Fruit fly (Drosophila melanogaster) whole organism, embryonic: ENCODE data around the gene ath.

Experiments used
- BEAF-32 ChIP-seq: fragments of 200-800 bp; sonication (Bioruptor generic); optimal IDR thresholded peaks from 3 replicates; lab custom pipeline; 2017; ENCODE audit warnings: missing biosample characterization, missing genetic modification characterization, mild to moderate bottlenecking, moderate library complexity, missing genetic modification reagents
- C15 ChIP-seq: fragments of 200-800 bp; sonication (Bioruptor generic); IDR thresholded peaks from 3 replicates; pipeline ENCODE4 v1.3.6; 2022; ENCODE audit warnings: missing biosample characterization, missing genetic modification characterization
- CG1024 ChIP-seq: fragments of 200-800 bp; sonication (Bioruptor generic); IDR thresholded peaks from 2 replicates; pipeline ENCODE4 v1.3.6; 2022; ENCODE audit warnings: missing biosample characterization, missing genetic modification characterization
- CG11723 ChIP-seq: fragments of 200-800 bp; sonication (Bioruptor generic); optimal IDR thresholded peaks from 2 replicates; lab custom pipeline; 2017; ENCODE audit warnings: missing biosample characterization, mild to moderate bottlenecking, missing genetic modification characterization
- CG17802 ChIP-seq: fragments of 200-800 bp; sonication (Bioruptor generic); optimal IDR thresholded peaks from 2 replicates; lab custom pipeline; 2018; ENCODE audit warnings: missing biosample characterization, mild to moderate bottlenecking, missing genetic modification characterization, moderate library complexity
- CG18262 ChIP-seq: fragments of 200-800 bp; optimal IDR thresholded peaks from 3 replicates; lab custom pipeline; 2019; ENCODE audit warnings: missing biosample characterization, mild to moderate bottlenecking, missing genetic modification characterization, moderate library complexity
- CG2116 ChIP-seq: fragments of 200-800 bp; sonication (Bioruptor generic); optimal IDR thresholded peaks from 3 replicates; lab custom pipeline; 2018; ENCODE audit warnings: missing biosample characterization, mild to moderate bottlenecking, missing genetic modification characterization
- CG2202 ChIP-seq: fragments of 200-800 bp; sonication (Bioruptor generic); optimal IDR thresholded peaks from 2 replicates; lab custom pipeline; 2018; ENCODE audit warnings: missing biosample characterization, mild to moderate bottlenecking, missing genetic modification characterization
- CG30020 ChIP-seq: fragments of 200-800 bp; optimal IDR thresholded peaks from 2 replicates; lab custom pipeline; 2019; ENCODE audit warnings: missing biosample characterization, mild to moderate bottlenecking, missing genetic modification characterization, moderate library complexity
- CG31441 ChIP-seq: fragments of 200-800 bp; sonication (Bioruptor generic); IDR thresholded peaks from 2 replicates; pipeline ENCODE4 v1.3.6; 2022; ENCODE audit warnings: missing biosample characterization, missing genetic modification characterization
- CG3281 ChIP-seq: fragments of 200-800 bp; sonication (Bioruptor generic); optimal IDR thresholded peaks from 3 replicates; lab custom pipeline; 2017; ENCODE audit warnings: missing biosample characterization, mild to moderate bottlenecking, missing genetic modification characterization
- CG6254 ChIP-seq: fragments of 200-800 bp; sonication (Bioruptor generic); optimal IDR thresholded peaks from 3 replicates; lab custom pipeline; 2017; ENCODE audit warnings: mild to moderate bottlenecking, missing biosample characterization, missing genetic modification reagents, missing genetic modification characterization
- CG7963 ChIP-seq: fragments of 200-800 bp; sonication (Bioruptor generic); IDR thresholded peaks from 3 replicates; pipeline ENCODE4 v1.3.6; 2022; ENCODE audit warnings: missing biosample characterization, missing genetic modification characterization; ENCODE audit not compliant: partially characterized antibody
- CG8359 ChIP-seq: fragments of 200-800 bp; sonication (Bioruptor generic); optimal IDR thresholded peaks from 2 replicates; lab custom pipeline; 2017; ENCODE audit warnings: missing biosample characterization, mild to moderate bottlenecking, missing genetic modification characterization, borderline replicate concordance
- Dll ChIP-seq: fragments of 200-800 bp; sonication (Bioruptor generic); IDR thresholded peaks from 4 replicates; pipeline ENCODE4 v1.3.6; 2022; ENCODE audit warnings: missing biosample characterization, missing genetic modification characterization; ENCODE audit not compliant: partially characterized antibody
- Doc2 ChIP-seq: fragments of 200-800 bp; sonication (Bioruptor generic); IDR thresholded peaks from 2 replicates; pipeline ENCODE4 v1.3.6; 2022; ENCODE audit warnings: missing biosample characterization, missing genetic modification characterization
- Hmr ChIP-seq: fragments of 200-800 bp; sonication (Bioruptor generic); optimal IDR thresholded peaks from 3 replicates; lab custom pipeline; 2017; ENCODE audit warnings: mild to moderate bottlenecking, missing biosample characterization, missing genetic modification reagents, missing genetic modification characterization
- Hr51 ChIP-seq, 2 experiments: fragments of 200-800 bp; sonication (Bioruptor generic); optimal IDR thresholded peaks; 2 replicates in 1 of 2; 3 replicates in 1 of 2; lab custom pipeline; 2016 to 2018; ENCODE audit warnings: missing biosample characterization in 2 of 2, missing genetic modification characterization in 2 of 2, mild to moderate bottlenecking in 1 of 2, moderate library complexity in 1 of 2
- Lhr ChIP-seq: fragments of 200-800 bp; sonication (Bioruptor generic); optimal IDR thresholded peaks from 3 replicates; lab custom pipeline; 2017; ENCODE audit warnings: mild to moderate bottlenecking, missing biosample characterization, missing genetic modification reagents, missing genetic modification characterization
- MESR4 ChIP-seq: fragments of 200-800 bp; sonication (Bioruptor generic); optimal IDR thresholded peaks from 2 replicates; lab custom pipeline; 2018; ENCODE audit warnings: missing biosample characterization, mild to moderate bottlenecking, missing genetic modification characterization, moderate library complexity
- PHDP ChIP-seq: fragments of 200-800 bp; sonication (Bioruptor generic); optimal IDR thresholded peaks from 3 replicates; lab custom pipeline; 2018; ENCODE audit warnings: missing biosample characterization, mild to moderate bottlenecking, missing genetic modification characterization, moderate library complexity
- Sox100B ChIP-seq: fragments of 200-800 bp; sonication (Bioruptor generic); optimal IDR thresholded peaks from 3 replicates; lab custom pipeline; 2018; ENCODE audit warnings: missing biosample characterization, mild to moderate bottlenecking, missing genetic modification characterization
- Sry-δ ChIP-seq: fragments of 200-800 bp; sonication (Bioruptor generic); optimal IDR thresholded peaks from 2 replicates; lab custom pipeline; 2016; ENCODE audit warnings: missing biosample characterization, missing genetic modification characterization
- YL-1 ChIP-seq: fragments of 200-800 bp; sonication (Bioruptor generic); optimal IDR thresholded peaks from 3 replicates; lab custom pipeline; 2017; ENCODE audit warnings: missing biosample characterization, mild to moderate bottlenecking, missing genetic modification characterization
- al ChIP-seq: fragments of 200-800 bp; sonication (Bioruptor generic); IDR thresholded peaks from 2 replicates; pipeline ENCODE4 v1.3.6; 2022; ENCODE audit warnings: missing biosample characterization, missing genetic modification characterization
- bbx ChIP-seq: fragments of 200-800 bp; sonication (Bioruptor generic); IDR thresholded peaks from 2 replicates; pipeline ENCODE4 v1.3.6; 2022; ENCODE audit warnings: missing biosample characterization, missing genetic modification characterization; ENCODE audit not compliant: partially characterized antibody
- br ChIP-seq: fragments of >200 bp; optimal IDR thresholded peaks from 2 replicates; lab custom pipeline; 2017
- dmrt11E ChIP-seq: fragments of 200-800 bp; sonication (Bioruptor generic); optimal IDR thresholded peaks from 3 replicates; lab custom pipeline; 2018; ENCODE audit warnings: missing biosample characterization, mild to moderate bottlenecking, missing genetic modification characterization, moderate library complexity
- exex ChIP-seq: fragments of 200-800 bp; sonication (Bioruptor generic); optimal IDR thresholded peaks from 4 replicates; lab custom pipeline; 2018; ENCODE audit warnings: missing biosample characterization, mild to moderate bottlenecking, missing genetic modification characterization, moderate library complexity
- gcm ChIP-seq: fragments of 200-800 bp; sonication (Bioruptor generic); optimal IDR thresholded peaks from 2 replicates; lab custom pipeline; 2019; ENCODE audit warnings: missing biosample characterization, mild to moderate bottlenecking, missing genetic modification characterization, moderate library complexity
- gfzf ChIP-seq: fragments of 200-800 bp; sonication (Bioruptor generic); optimal IDR thresholded peaks from 2 replicates; lab custom pipeline; 2016; ENCODE audit warnings: missing biosample characterization, mild to moderate bottlenecking, missing genetic modification characterization, moderate library complexity
- gt ChIP-seq: fragments of 200-800 bp; sonication (Bioruptor generic); IDR thresholded peaks from 2 replicates; pipeline ENCODE4 v1.3.6; 2022; ENCODE audit warnings: missing biosample characterization, missing genetic modification characterization
- ham ChIP-seq: fragments of 200-800 bp; sonication (Bioruptor generic); IDR thresholded peaks from 2 replicates; pipeline ENCODE4 v1.3.6; 2022; ENCODE audit warnings: missing biosample characterization, missing genetic modification characterization
- her ChIP-seq: fragments of 200-800 bp; sonication (Bioruptor generic); optimal IDR thresholded peaks from 2 replicates; lab custom pipeline; 2016; ENCODE audit warnings: missing biosample characterization, missing genetic modification characterization
- insv ChIP-seq, 2 experiments: fragments of 200-800 bp; sonication (Bioruptor generic); optimal IDR thresholded peaks; 3 replicates each; lab custom pipeline; 2016 to 2018; ENCODE audit warnings: missing biosample characterization in 2 of 2, missing genetic modification characterization in 2 of 2
- inv ChIP-seq: fragments of 200-800 bp; sonication (Bioruptor generic); IDR thresholded peaks from 2 replicates; pipeline ENCODE4 v1.3.6; 2022; ENCODE audit warnings: missing biosample characterization, missing genetic modification characterization; ENCODE audit not compliant: partially characterized antibody
- kni ChIP-seq: fragments of 200-800 bp; sonication (Bioruptor generic); optimal IDR thresholded peaks from 3 replicates; lab custom pipeline; 2017; ENCODE audit warnings: mild to moderate bottlenecking, missing biosample characterization, missing genetic modification reagents, missing genetic modification characterization
- lola ChIP-seq, 3 experiments: fragments of >200 bp in 2 of 3; fragments of 200-800 bp in 1 of 3; sonication (Bioruptor generic) in 1 of 3; optimal IDR thresholded peaks; 2 replicates each; lab custom pipeline; 2017 to 2019; ENCODE audit warnings: missing biosample characterization in 3 of 3, missing genetic modification characterization in 3 of 3, mild to moderate bottlenecking in 1 of 3, moderate library complexity in 1 of 3
- nerfin-2 ChIP-seq: fragments of 200-800 bp; sonication (Bioruptor generic); IDR thresholded peaks from 2 replicates; pipeline ENCODE4 v1.3.6; 2022; ENCODE audit warnings: missing biosample characterization, missing genetic modification characterization; ENCODE audit not compliant: partially characterized antibody
- nmo ChIP-seq: fragments of 200-800 bp; sonication (Bioruptor generic); optimal IDR thresholded peaks from 2 replicates; lab custom pipeline; 2018; ENCODE audit warnings: missing biosample characterization, mild to moderate bottlenecking, missing genetic modification characterization, moderate library complexity
- pho ChIP-seq: fragments of 200-800 bp; sonication (Bioruptor generic); optimal IDR thresholded peaks from 2 replicates; lab custom pipeline; 2016; ENCODE audit warnings: missing biosample characterization, missing genetic modification characterization
- phol ChIP-seq: fragments of 200-800 bp; sonication (Bioruptor generic); optimal IDR thresholded peaks from 3 replicates; lab custom pipeline; 2018; ENCODE audit warnings: missing biosample characterization, mild to moderate bottlenecking, missing genetic modification characterization, moderate library complexity
- sens ChIP-seq: fragments of 200-800 bp; sonication (Bioruptor generic); peaks from one replicate; lab custom pipeline; 2016; ENCODE audit warnings: missing biosample characterization, missing genetic modification characterization
- slp2 ChIP-seq: fragments of 200-800 bp; sonication (Bioruptor generic); optimal IDR thresholded peaks from 2 replicates; lab custom pipeline; 2016; ENCODE audit warnings: missing biosample characterization, missing genetic modification characterization
- twi ChIP-seq: fragments of 200-800 bp; optimal IDR thresholded peaks from 2 replicates; lab custom pipeline; 2019; ENCODE audit warnings: missing biosample characterization, mild to moderate bottlenecking, missing genetic modification characterization, moderate library complexity
- wdn ChIP-seq: fragments of 200-800 bp; sonication (Bioruptor generic); IDR thresholded peaks from 2 replicates; pipeline ENCODE4 v1.3.6; 2022; ENCODE audit warnings: missing biosample characterization, missing genetic modification characterization
- z ChIP-seq: fragments of 200-800 bp; sonication (Bioruptor generic); IDR thresholded peaks from 3 replicates; pipeline ENCODE4 v1.3.6; 2022; ENCODE audit warnings: missing biosample characterization, missing genetic modification characterization

ath gene

dm6 chr2L:10238726-10239652 lies 28.0 kb downstream of the ath start, which contains the start of gene me31B (continued):
- TF ChIP-seq inv (GFP tag; lab: Robert Waterston, UW) (no peak), CG3281 (GFP tag; lab: Kevin White, UChicago) (no peak), CG8359 (GFP tag; lab: Kevin White, UChicago) (peak; percentile 3), nmo (peak; percentile 61), insv (GFP tag; optimal IDR thresholded peaks at IDR 0.05; lab: Kevin White, UChicago) (no peak), gt (no peak), BEAF-32 (peak; percentile 27), al (no peak), lola (GFP tag; optimal IDR thresholded peaks at IDR 0.05; lab: Kevin White, UChicago) (peak in 1 of 3 experiments; percentile 26), Sox100B (peak; percentile 25), nerfin-2 (GFP tag; lab: Robert Waterston, UW) (no peak), ham (no peak), CG31441 (GFP tag; lab: Robert Waterston, UW) (no peak), C15 (GFP tag; lab: Robert Waterston, UW) (no peak), slp2 (GFP tag; lab: Kevin White, UChicago) (no peak), YL-1 (GFP tag; lab: Kevin White, UChicago) (peak; percentile 12), phol (tag; lab: Kevin White, UChicago) (peak; percentile 60), gcm (GFP tag; lab: Kevin White, UChicago) (no peak), sens (peak; percentile 9), Doc2 (GFP tag; lab: Robert Waterston, UW) (no peak), bbx (GFP tag; lab: Robert Waterston, UW) (no peak), CG2202 (no peak), CG2116 (GFP tag; lab: Kevin White, UChicago) (no peak), Hmr (no peak), Sry-δ (GFP tag; lab: Kevin White, UChicago) (peak; percentile 1), exex (tag; lab: Kevin White, UChicago) (no peak), CG1024 (GFP tag; lab: Robert Waterston, UW) (peak; percentile 93), CG18262 (tag; lab: Kevin White, UChicago) (peak; percentile 15), pho (GFP tag; lab: Kevin White, UChicago) (no peak), Dll (GFP tag; lab: Robert Waterston, UW) (no peak), CG7963 (GFP tag; lab: Robert Waterston, UW) (no peak), CG11723 (peak; percentile 97), twi (peak; percentile 14), her (GFP tag; lab: Kevin White, UChicago) (no peak), CG17802 (peak; percentile 96), kni (GFP tag; lab: Kevin White, UChicago) (no peak), Lhr (GFP tag; lab: Kevin White, UChicago) (peak; percentile 7), CG30020 (tag; lab: Kevin White, UChicago) (peak; percentile 100), Hr51 (GFP tag; optimal IDR thresholded peaks at IDR 0.05; lab: Kevin White, UChicago) (no peak), wdn (no peak), PHDP (tag; lab: Kevin White, UChicago) (no peak), gfzf (GFP tag; lab: Kevin White, UChicago) (peak; percentile 40), z (GFP tag; lab: Robert Waterston, UW) (no peak), CG6254 (no peak), MESR4 (peak; percentile 74), br (lab: Kevin White, UChicago) (no peak), dmrt11E (tag; lab: Kevin White, UChicago) (peak; percentile 14)
